Worm (Caenorhabditis elegans): ENCODE data around the gene ugt-21.

DNA sequence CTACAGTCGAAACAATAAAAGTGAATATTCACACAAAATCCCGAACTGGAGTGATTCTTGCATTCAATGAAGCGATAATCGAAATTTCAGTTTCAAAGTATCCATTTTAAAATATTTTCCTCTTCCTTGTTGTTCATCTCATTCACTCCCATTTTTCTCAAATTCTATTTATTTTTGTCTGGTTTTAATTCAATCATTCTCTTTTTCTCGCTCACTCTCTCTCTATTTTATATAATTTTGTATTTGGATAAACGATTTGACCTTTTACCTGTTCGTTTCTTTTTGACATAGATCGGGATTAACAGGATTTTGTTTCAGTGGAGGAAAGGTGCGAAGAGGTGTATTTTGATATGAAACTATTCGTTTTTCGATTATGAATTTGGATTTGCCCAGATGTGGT, 45.9 kb downstream of the ugt-21 start, which contains the start of gene T05A1.5:
- TF ChIP-seq pha-4 (GFP tag; IDR thresholded peaks at IDR 0.05) = no peak
- no peak for TF ChIP-seq pha-4 (tag; optimal IDR thresholded peaks at IDR 0.05)
- TF ChIP-seq nhr-41 (GFP tag; IDR thresholded peaks at IDR 0.05) = no peak
- no peak for TF ChIP-seq hlh-11 (tag; optimal IDR thresholded peaks at IDR 0.05)
- no peak for TF ChIP-seq fkh-10 (GFP tag; optimal IDR thresholded peaks at IDR 0.05)
- TF ChIP-seq rbr-2 (tag; optimal IDR thresholded peaks at IDR 0.05) = no peak
- TF ChIP-seq nhr-28 (tag; optimal IDR thresholded peaks at IDR 0.05) = no peak
- no peak for TF ChIP-seq ZK546.5 (tag; optimal IDR thresholded peaks at IDR 0.05)
- no peak for TF ChIP-seq mep-1 (tag; optimal IDR thresholded peaks at IDR 0.05)
- no peak for TF ChIP-seq unc-62 (GFP tag; optimal IDR thresholded peaks at IDR 0.05 in 1 of 2)
- no peak for TF ChIP-seq unc-62 (tag; optimal IDR thresholded peaks at IDR 0.05)
- no peak for TF ChIP-seq nhr-77 (tag; optimal IDR thresholded peaks at IDR 0.05)
- TF ChIP-seq ceh-28 (tag; optimal IDR thresholded peaks at IDR 0.05) = no peak
